Worm (Caenorhabditis elegans): ENCODE results near the gene C14A11.2.

Gene C14A11.2

DNA sequence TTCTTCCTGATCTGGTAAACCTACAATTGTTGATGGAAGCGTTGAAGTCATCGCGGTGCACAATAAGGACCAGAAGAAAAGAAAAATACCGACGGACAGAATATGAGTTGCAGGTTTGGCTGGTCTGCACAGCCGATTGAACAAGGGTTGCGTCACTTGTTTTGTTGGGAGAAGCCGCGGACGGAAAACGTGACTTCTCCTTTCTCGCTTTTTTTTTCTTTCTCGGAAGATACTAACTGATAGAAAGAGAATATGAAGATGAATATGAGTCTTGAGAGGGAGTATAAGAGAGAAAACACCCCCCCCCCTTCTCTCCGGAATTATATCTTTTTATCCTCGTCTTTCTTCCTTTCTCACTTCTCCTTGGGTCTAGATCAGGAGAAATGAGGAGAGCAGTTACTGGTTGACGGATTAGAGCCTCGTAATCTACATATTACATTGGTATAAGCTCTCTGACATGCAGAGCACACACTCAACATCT, 24.8 kb downstream of the C14A11.2 start, which contains the start of gene ssr-2:
TSS of gene ssr-2 (minus strand) at position 51 of the 481 bp plus-strand sequence.
- TF ChIP-seq mdl-1 (tag; optimal IDR thresholded peaks at IDR 0.05) (no peak), nhr-76 (tag; optimal IDR thresholded peaks at IDR 0.05) (no peak), nhr-77 (tag; optimal IDR thresholded peaks at IDR 0.05) (no peak), pha-4 (GFP tag; IDR thresholded peaks at IDR 0.05) (no peak), pha-4 (tag; optimal IDR thresholded peaks at IDR 0.05) (no peak), aha-1 (tag) (peak; percentile 6), Y105C5A.15 (GFP tag; IDR thresholded peaks at IDR 0.05) (no peak)

DNA sequence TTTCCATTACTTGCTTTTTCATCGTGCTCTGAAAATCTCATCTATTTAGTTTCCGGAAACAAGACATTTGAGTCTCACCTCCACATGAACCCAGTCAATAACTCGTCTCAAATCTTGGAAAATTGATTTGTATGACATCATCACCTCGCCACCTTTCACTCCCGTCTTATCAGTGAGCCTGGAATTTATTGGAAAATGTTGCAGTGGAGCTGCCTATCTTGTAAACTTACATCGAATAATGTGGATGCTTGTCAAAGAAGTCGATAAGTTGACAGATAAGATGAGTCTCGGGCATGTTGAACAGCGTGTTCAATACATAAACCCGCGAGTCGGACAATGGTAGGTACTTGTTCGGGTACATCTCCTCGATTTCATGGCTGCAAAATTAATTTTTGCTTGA, 33.9 kb downstream of the C14A11.2 start:
- TF ChIP-seq vab-7 (GFP tag; IDR thresholded peaks at IDR 0.05), result no peak
- TF ChIP-seq nhr-41 (GFP tag; IDR thresholded peaks at IDR 0.05), result no peak
- TF ChIP-seq nhr-102 (tag; optimal IDR thresholded peaks at IDR 0.05), result no peak
- TF ChIP-seq mxl-3 (GFP tag; optimal IDR thresholded peaks at IDR 0.05), result peak; percentile 2
- peak; percentile 79 for TF ChIP-seq pqm-1 (tag; optimal IDR thresholded peaks at IDR 0.05)
- TF ChIP-seq snpc-1.2 (GFP tag; IDR thresholded peaks at IDR 0.05), result no peak
- peak; percentile 78; the same call in 1 of the 2 replicates for TF ChIP-seq tra-1 (GFP tag; IDR thresholded peaks at IDR 0.05)
- no peak for TF ChIP-seq daf-16 (GFP tag; optimal IDR thresholded peaks at IDR 0.05)
- peak; percentile 59 for TF ChIP-seq daf-16 (tag; optimal IDR thresholded peaks at IDR 0.05)
- TF ChIP-seq D1046.2 (GFP tag; IDR thresholded peaks at IDR 0.05), result no peak
- TF ChIP-seq php-3 (GFP tag; IDR thresholded peaks at IDR 0.05), result peak; percentile 71
- TF ChIP-seq hlh-11 (tag; optimal IDR thresholded peaks at IDR 0.05), result peak; percentile 61
- peak; percentile 87 for TF ChIP-seq dmd-6 (GFP tag; IDR thresholded peaks at IDR 0.05)
- TF ChIP-seq unc-62 (GFP tag; optimal IDR thresholded peaks at IDR 0.05 in 1 of 2), result peak in 1 of 2 experiments; percentile 0
- no peak for TF ChIP-seq unc-62 (tag; optimal IDR thresholded peaks at IDR 0.05)
- TF ChIP-seq dve-1 (tag; optimal IDR thresholded peaks at IDR 0.05; ENCODE audit: insufficient read depth), result peak; percentile 57

DNA sequence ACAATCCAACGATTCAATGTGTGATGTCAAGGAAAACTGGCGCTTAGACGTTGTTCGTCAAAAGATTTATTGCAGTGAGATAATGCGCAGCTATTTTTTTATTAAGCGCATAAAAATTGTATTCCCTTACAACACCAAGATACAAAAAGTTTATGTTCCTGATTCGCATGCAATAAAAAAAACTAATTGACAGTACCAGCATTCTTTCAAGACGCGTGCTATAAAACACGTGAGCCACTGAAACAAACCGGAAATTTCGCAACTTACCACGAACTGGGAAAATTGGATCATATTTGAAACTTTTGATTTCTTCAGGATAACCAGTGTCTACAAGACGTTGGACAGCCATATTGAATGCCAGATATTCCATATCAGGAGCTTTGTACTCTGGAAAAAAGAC, 34.6 kb downstream of the C14A11.2 start:
- no peak for TF ChIP-seq snpc-4 (tag; optimal IDR thresholded peaks at IDR 0.05)
- peak; percentile 21 for TF ChIP-seq hlh-30 (tag; optimal IDR thresholded peaks at IDR 0.05; ENCODE audit: insufficient read depth)
- no peak for TF ChIP-seq ceh-44 (GFP tag; IDR thresholded peaks at IDR 0.05)
- TF ChIP-seq php-3 (GFP tag; IDR thresholded peaks at IDR 0.05), result peak; percentile 57; the same call in 1 of the 2 replicates
- no peak for TF ChIP-seq lin-39 (tag; optimal IDR thresholded peaks at IDR 0.05)
- no peak for TF ChIP-seq zag-1 (tag; optimal IDR thresholded peaks at IDR 0.05)
- peak in 1 of 2 experiments; percentile 18 for TF ChIP-seq mdl-1 (tag; optimal IDR thresholded peaks at IDR 0.05)
- TF ChIP-seq daf-12 (tag; optimal IDR thresholded peaks at IDR 0.05), result no peak
- no peak for TF ChIP-seq mes-2 (tag; optimal IDR thresholded peaks at IDR 0.05; ENCODE audit: poor library complexity, severe bottlenecking)
- no peak for TF ChIP-seq ces-1 (GFP tag; optimal IDR thresholded peaks at IDR 0.05)
- peak; percentile 32; the same call in 1 of the 2 replicates for TF ChIP-seq dmd-6 (GFP tag; IDR thresholded peaks at IDR 0.05)

ce11 chrX:2838619-2839018, 35.7 kb downstream of the C14A11.2 start:
- TF ChIP-seq dpl-1 (GFP tag; optimal IDR thresholded peaks at IDR 0.05) (no peak), pqm-1 (tag; optimal IDR thresholded peaks at IDR 0.05) (peak; percentile 85), dve-1 (tag; optimal IDR thresholded peaks at IDR 0.05; ENCODE audit: insufficient read depth) (peak; percentile 37), hlh-11 (tag; optimal IDR thresholded peaks at IDR 0.05) (peak; percentile 30), duxl-1 (tag; optimal IDR thresholded peaks at IDR 0.05; ENCODE audit: poor library complexity) (no peak), T20F7.1 (GFP tag; optimal IDR thresholded peaks at IDR 0.05) (no peak), aha-1 (tag) (peak; percentile 9), daf-16 (GFP tag; optimal IDR thresholded peaks at IDR 0.05) (no peak), daf-16 (tag; optimal IDR thresholded peaks at IDR 0.05) (peak; percentile 0), dmd-6 (GFP tag; IDR thresholded peaks at IDR 0.05) (peak; percentile 65)

Data from whole organism, L4 larva.